Worm (Caenorhabditis elegans) whole organism, young adult: ENCODE measurements around the gene D2021.4.

Source experiments
- B0336.3 ChIP-seq: fragments of 200-800 bp; sonication (Bioruptor generic); IDR thresholded peaks from 2 replicates; pipeline ENCODE4 v1.3.6; 2022; ENCODE audit warnings: missing genetic modification characterization, missing compliant biosample characterization
- C06A6.2 ChIP-seq: fragments of 200-800 bp; sonication (Bioruptor generic); conservative IDR thresholded peaks from 2 replicates; pipeline ENCODE4 v1.3.6; 2022; ENCODE audit warnings: missing genetic modification characterization, missing compliant biosample characterization
- D2030.7 ChIP-seq: fragments of 200-800 bp; sonication (Bioruptor generic); IDR thresholded peaks from 2 replicates; pipeline ENCODE4 v1.3.6; 2022; ENCODE audit warnings: missing genetic modification reagents, missing genetic modification characterization, missing compliant biosample characterization
- F10E7.11 ChIP-seq: sonication (generic microtip); optimal IDR thresholded peaks from 2 replicates; lab custom pipeline; 2017; ENCODE audit warnings: mild to moderate bottlenecking, missing genetic modification characterization, moderate library complexity, missing compliant biosample characterization
- F22D6.2 ChIP-seq: sonication (generic microtip); optimal IDR thresholded peaks from 2 replicates; lab custom pipeline; 2016; ENCODE audit warnings: mild to moderate bottlenecking, missing genetic modification characterization, missing compliant biosample characterization
- K11D2.4 ChIP-seq: fragments of 200-800 bp; sonication (Bioruptor generic); IDR thresholded peaks from 2 replicates; pipeline ENCODE4 v1.3.6; 2022; ENCODE audit warnings: missing genetic modification reagents, missing genetic modification characterization, missing compliant biosample characterization
- K12H6.12 ChIP-seq: fragments of 200-800 bp; sonication (Bioruptor generic); optimal IDR thresholded peaks from 2 replicates; lab custom pipeline; 2018; ENCODE audit warnings: mild to moderate bottlenecking, missing genetic modification characterization, missing compliant biosample characterization
- T07F8.4 ChIP-seq: sonication (generic microtip); optimal IDR thresholded peaks from 2 replicates; lab custom pipeline; 2016; ENCODE audit warnings: mild to moderate bottlenecking, missing genetic modification characterization, moderate library complexity, missing compliant biosample characterization
- T26A5.8 ChIP-seq: sonication (generic microtip); optimal IDR thresholded peaks from 2 replicates; lab custom pipeline; 2016; ENCODE audit warnings: missing genetic modification characterization, missing compliant biosample characterization
- Y67H2A.10 ChIP-seq: fragments of 200-800 bp; sonication (Bioruptor generic); conservative IDR thresholded peaks from 2 replicates; pipeline ENCODE4 v1.3.6; 2022; ENCODE audit warnings: missing genetic modification reagents, missing genetic modification characterization, missing compliant biosample characterization
- ZK185.1 ChIP-seq: sonication (generic microtip); optimal IDR thresholded peaks from 2 replicates; lab custom pipeline; 2016; ENCODE audit warnings: mild to moderate bottlenecking, missing genetic modification characterization, missing compliant biosample characterization; ENCODE audit not compliant: poor library complexity, severe bottlenecking
- atf-7 ChIP-seq: sonication (generic microtip); optimal IDR thresholded peaks from 2 replicates; lab custom pipeline; 2017; ENCODE audit warnings: mild to moderate bottlenecking, missing genetic modification characterization, missing compliant biosample characterization
- athp-1 ChIP-seq: sonication (generic microtip); optimal IDR thresholded peaks from 2 replicates; lab custom pipeline; 2017; ENCODE audit warnings: mild to moderate bottlenecking, missing genetic modification characterization, missing compliant biosample characterization
- attf-5 ChIP-seq: fragments of 200-800 bp; sonication (Bioruptor generic); optimal IDR thresholded peaks from 2 replicates; lab custom pipeline; 2018; ENCODE audit warnings: mild to moderate bottlenecking, missing genetic modification characterization, missing compliant biosample characterization
- bed-1 ChIP-seq: fragments of 200-800 bp; sonication (Bioruptor generic); IDR thresholded peaks from 2 replicates; pipeline ENCODE4 v1.3.6; 2022; ENCODE audit warnings: missing genetic modification reagents, missing genetic modification characterization, missing compliant biosample characterization
- ccch-3 ChIP-seq: fragments of 200-800 bp; sonication (Bioruptor generic); optimal IDR thresholded peaks from 2 replicates; lab custom pipeline; 2018; ENCODE audit warnings: mild to moderate bottlenecking, missing genetic modification characterization, missing compliant biosample characterization
- ceh-40 ChIP-seq: fragments of 200-800 bp; sonication (Bioruptor generic); IDR thresholded peaks from 2 replicates; pipeline ENCODE4 v1.3.6; 2022; ENCODE audit warnings: missing genetic modification characterization, missing compliant biosample characterization
- ceh-58 ChIP-seq: fragments of 200-800 bp; sonication (Bioruptor generic); IDR thresholded peaks from 2 replicates; pipeline ENCODE4 v1.3.6; 2022; ENCODE audit warnings: missing genetic modification characterization, missing compliant biosample characterization
- ceh-79 ChIP-seq: sonication (generic microtip); optimal IDR thresholded peaks from 2 replicates; lab custom pipeline; 2017; ENCODE audit warnings: mild to moderate bottlenecking, missing genetic modification characterization, missing compliant biosample characterization
- chd-7 ChIP-seq: sonication (generic microtip); optimal IDR thresholded peaks from 2 replicates; lab custom pipeline; 2016; ENCODE audit warnings: mild to moderate bottlenecking, missing genetic modification characterization, moderate library complexity, missing compliant biosample characterization
- dox-1 ChIP-seq: fragments of 200-800 bp; sonication (Bioruptor generic); IDR thresholded peaks from 2 replicates; pipeline ENCODE4 v1.3.6; 2022; ENCODE audit warnings: missing genetic modification reagents, missing genetic modification characterization, missing compliant biosample characterization
- efl-1 ChIP-seq: fragments of 150-350 bp; optimal IDR thresholded peaks from 2 replicates; lab custom pipeline; 2014; ENCODE audit warnings: missing biosample characterization, missing genetic modification reagents, missing genetic modification characterization
- egl-18 ChIP-seq: fragments of 200-800 bp; sonication (Bioruptor generic); IDR thresholded peaks from 2 replicates; pipeline ENCODE4 v1.3.6; 2022; ENCODE audit warnings: missing genetic modification reagents, missing genetic modification characterization, missing compliant biosample characterization
- ekl-4 ChIP-seq: fragments of 200-800 bp; sonication (Bioruptor generic); IDR thresholded peaks from 2 replicates; pipeline ENCODE4 v1.3.6; 2022; ENCODE audit warnings: missing genetic modification reagents, missing genetic modification characterization, missing compliant biosample characterization
- hlh-12 ChIP-seq: sonication (generic microtip); optimal IDR thresholded peaks from 2 replicates; lab custom pipeline; 2016; ENCODE audit warnings: missing genetic modification characterization, missing compliant biosample characterization
- hmg-1.2 ChIP-seq: fragments of 200-800 bp; sonication (Bioruptor generic); IDR thresholded peaks from 2 replicates; pipeline ENCODE4 v1.3.6; 2022; ENCODE audit warnings: missing genetic modification reagents, missing genetic modification characterization, missing compliant biosample characterization
- lin-40 ChIP-seq: sonication (generic microtip); optimal IDR thresholded peaks from 2 replicates; lab custom pipeline; 2016; ENCODE audit warnings: missing genetic modification characterization, mild to moderate bottlenecking, missing compliant biosample characterization, missing genotype, missing genetic modification reagents
- madf-10 ChIP-seq: sonication (generic microtip); optimal IDR thresholded peaks from 2 replicates; lab custom pipeline; 2016; ENCODE audit warnings: mild to moderate bottlenecking, missing genetic modification characterization, missing compliant biosample characterization
- madf-8 ChIP-seq: fragments of 200-800 bp; sonication (Bioruptor generic); conservative IDR thresholded peaks from 2 replicates; pipeline ENCODE4 v1.3.6; 2022; ENCODE audit warnings: missing genetic modification reagents, missing genetic modification characterization, missing compliant biosample characterization
- mcd-1 ChIP-seq: fragments of 200-800 bp; sonication (Bioruptor generic); IDR thresholded peaks from 2 replicates; pipeline ENCODE4 v1.3.6; 2022; ENCODE audit warnings: missing genetic modification reagents, missing genetic modification characterization, missing compliant biosample characterization
- mes-4 ChIP-seq: sonication (generic microtip); optimal IDR thresholded peaks from 2 replicates; lab custom pipeline; 2016; ENCODE audit warnings: missing genotype, missing genetic modification characterization, missing compliant biosample characterization
- nhr-120 ChIP-seq: fragments of 200-800 bp; sonication (Bioruptor generic); IDR thresholded peaks from 2 replicates; pipeline ENCODE4 v1.3.6; 2022; ENCODE audit warnings: missing genetic modification characterization, missing compliant biosample characterization
- nhr-90 ChIP-seq: sonication (generic microtip); optimal IDR thresholded peaks from 2 replicates; lab custom pipeline; 2016; ENCODE audit warnings: missing genotype, mild to moderate bottlenecking, missing genetic modification characterization, missing compliant biosample characterization
- rcor-1 ChIP-seq: fragments of 200-800 bp; sonication (Bioruptor generic); IDR thresholded peaks from 2 replicates; pipeline ENCODE4 v1.3.6; 2022; ENCODE audit warnings: missing genetic modification reagents, missing genetic modification characterization, missing compliant biosample characterization
- rec-8 ChIP-seq, 2 experiments: sonication (generic microtip); optimal IDR thresholded peaks; 2 replicates each; lab custom pipeline; 2016; ENCODE audit warnings: mild to moderate bottlenecking in 2 of 2, missing genetic modification characterization in 2 of 2, missing genetic modification reagents in 2 of 2, missing genotype in 2 of 2, missing biosample characterization in 1 of 2, missing compliant biosample characterization in 1 of 2, moderate library complexity in 1 of 2
- rpc-1 ChIP-seq, 2 experiments: fragments of 150-350 bp in 1 of 2; sonication (generic microtip) in 1 of 2; optimal IDR thresholded peaks; 2 replicates each; lab custom pipeline; 2014 to 2018; ENCODE audit warnings: missing biosample characterization in 1 of 2, missing genetic modification characterization in 1 of 2, missing genetic modification reagents in 1 of 2, missing genotype in 1 of 2
- sea-2 ChIP-seq: fragments of 200-800 bp; sonication (Bioruptor generic); IDR thresholded peaks from 2 replicates; pipeline ENCODE4 v1.3.6; 2022; ENCODE audit warnings: missing genetic modification characterization, missing compliant biosample characterization
- snpc-1.1 ChIP-seq: sonication (generic microtip); optimal IDR thresholded peaks from 2 replicates; lab custom pipeline; 2017; ENCODE audit warnings: missing genetic modification characterization, mild to moderate bottlenecking, missing compliant biosample characterization, antibody characterized with exemption, moderate library complexity, missing genotype, missing genetic modification reagents; ENCODE audit not compliant: insufficient read depth
- snpc-1.3 ChIP-seq: sonication (generic microtip); optimal IDR thresholded peaks from 2 replicates; lab custom pipeline; 2017; ENCODE audit warnings: missing genetic modification characterization, mild to moderate bottlenecking, missing compliant biosample characterization, antibody characterized with exemption, moderate library complexity, missing genotype, missing genetic modification reagents; ENCODE audit not compliant: insufficient read depth
- snpc-3.4 ChIP-seq: sonication (generic microtip); optimal IDR thresholded peaks from 2 replicates; lab custom pipeline; 2017; ENCODE audit warnings: missing genetic modification characterization, mild to moderate bottlenecking, missing compliant biosample characterization, antibody characterized with exemption, moderate library complexity, missing genotype, missing genetic modification reagents
- somi-1 ChIP-seq: fragments of 200-800 bp; sonication (Bioruptor generic); optimal IDR thresholded peaks from 2 replicates; lab custom pipeline; 2018; ENCODE audit warnings: mild to moderate bottlenecking, missing genetic modification characterization, missing compliant biosample characterization
- sptf-2 ChIP-seq: fragments of 200-800 bp; sonication (Bioruptor generic); optimal IDR thresholded peaks from 2 replicates; lab custom pipeline; 2018; ENCODE audit warnings: mild to moderate bottlenecking, missing genetic modification characterization, missing compliant biosample characterization
- tlf-1 ChIP-seq: fragments of 200-800 bp; sonication (Bioruptor generic); optimal IDR thresholded peaks from 2 replicates; lab custom pipeline; 2018; ENCODE audit warnings: mild to moderate bottlenecking, missing genetic modification characterization, missing compliant biosample characterization
- unc-62 ChIP-seq: fragments of 150-350 bp; optimal IDR thresholded peaks from 2 replicates; lab custom pipeline; 2014; ENCODE audit warnings: missing biosample characterization, missing genetic modification reagents, missing genetic modification characterization
- zfh-2 ChIP-seq: fragments of 200-800 bp; sonication (Bioruptor generic); conservative IDR thresholded peaks from 2 replicates; pipeline ENCODE4 v1.3.6; 2022; ENCODE audit warnings: missing genetic modification reagents, missing genetic modification characterization, missing compliant biosample characterization
- ztf-22 ChIP-seq: fragments of 200-800 bp; sonication (Bioruptor generic); optimal IDR thresholded peaks from 2 replicates; lab custom pipeline; 2018; ENCODE audit warnings: mild to moderate bottlenecking, missing genetic modification characterization, moderate library complexity, missing compliant biosample characterization
- ztf-25 ChIP-seq: fragments of 200-800 bp; sonication (Bioruptor generic); IDR thresholded peaks from 2 replicates; pipeline ENCODE4 v1.3.6; 2022; ENCODE audit warnings: missing genetic modification reagents, missing genetic modification characterization, missing compliant biosample characterization
- ztf-26 ChIP-seq: sonication (generic microtip); optimal IDR thresholded peaks from 2 replicates; lab custom pipeline; 2017; ENCODE audit warnings: missing genetic modification characterization, missing compliant biosample characterization

D2021.4 gene

ce11 chrX:8550099-8550498 lies 1.2 kb upstream of the D2021.4 start:
- TF ChIP-seq madf-10 (peak; percentile 1), bed-1 (GFP tag; lab: Robert Waterston, UW) (no peak), nhr-120 (GFP tag; lab: Robert Waterston, UW) (no peak), sptf-2 (GFP tag; lab: Kevin White, UChicago) (peak; percentile 27), egl-18 (no peak), B0336.3 (GFP tag; lab: Robert Waterston, UW) (0 out of 2 replicates have a peak, but pooled peaks have one; percentile 25), ceh-79 (tag; lab: Kevin White, UChicago) (no peak), sea-2 (no peak), Y67H2A.10 (GFP tag; lab: Robert Waterston, UW) (no peak), F10E7.11 (tag; lab: Kevin White, UChicago) (no peak), snpc-1.1 (tag; lab: Kevin White, UChicago) (no peak), nhr-90 (tag; lab: Kevin White, UChicago) (no peak), madf-8 (no peak), attf-5 (GFP tag; lab: Kevin White, UChicago) (peak; percentile 46), snpc-1.3 (tag; lab: Kevin White, UChicago) (no peak), T07F8.4 (tag; lab: Kevin White, UChicago) (no peak), zfh-2 (0 out of 2 replicates have a peak, but pooled peaks have one; percentile 21), ztf-26 (tag; lab: Kevin White, UChicago) (peak; percentile 54), rec-8 (tag; optimal IDR thresholded peaks at IDR 0.05; lab: Kevin White, UChicago) (no peak), lin-40 (tag; lab: Kevin White, UChicago) (peak; percentile 86), somi-1 (GFP tag; lab: Kevin White, UChicago) (peak; percentile 79), ztf-22 (GFP tag; lab: Kevin White, UChicago) (peak; percentile 16), ekl-4 (GFP tag; lab: Robert Waterston, UW) (no peak), hmg-1.2 (GFP tag; lab: Robert Waterston, UW) (peak; percentile 40; the same call in 1 of the 2 replicates), hlh-12 (tag; lab: Kevin White, UChicago) (no peak), efl-1 (GFP tag; lab: Kevin White, UChicago) (no peak), rpc-1 (optimal IDR thresholded peaks at IDR 0.05; lab: Kevin White, UChicago) (no peak), rpc-1 (tag; optimal IDR thresholded peaks at IDR 0.05; lab: Kevin White, UChicago) (no peak), T26A5.8 (tag; lab: Kevin White, UChicago) (no peak), K12H6.12 (tag; lab: Kevin White, UChicago) (no peak), dox-1 (peak; percentile 38; the same call in 1 of the 2 replicates), ZK185.1 (tag; lab: Kevin White, UChicago) (no peak), ccch-3 (GFP tag; lab: Kevin White, UChicago) (no peak), ceh-40 (no peak), atf-7 (tag; lab: Kevin White, UChicago) (peak; percentile 45), ceh-58 (no peak), athp-1 (tag; lab: Kevin White, UChicago) (no peak), D2030.7 (no peak), tlf-1 (GFP tag; lab: Kevin White, UChicago) (no peak), F22D6.2 (tag; lab: Kevin White, UChicago) (peak; percentile 69), mcd-1 (peak; percentile 30; the same call in 1 of the 2 replicates), snpc-3.4 (tag; lab: Kevin White, UChicago) (peak; percentile 14), chd-7 (tag; lab: Kevin White, UChicago) (peak; percentile 31), rcor-1 (GFP tag; lab: Robert Waterston, UW) (no peak), mes-4 (tag; lab: Kevin White, UChicago) (no peak), K11D2.4 (GFP tag; lab: Robert Waterston, UW) (0 out of 2 replicates have a peak, but pooled peaks have one; percentile 40), C06A6.2 (peak; percentile 35; the same call in 1 of the 2 replicates), unc-62 (GFP tag; lab: Kevin White, UChicago) (peak; percentile 6), ztf-25 (GFP tag; lab: Robert Waterston, UW) (no peak)
